Worm (Caenorhabditis elegans): ENCODE measurements around the gene F28C6.10.

ce11 chrII:8621883-8622282 is 14.1 kb downstream of the F28C6.10 start, which contains the start of gene T22C8.3:
- TF ChIP-seq B0310.2 (tag; optimal IDR thresholded peaks at IDR 0.05), result no peak
- no peak for TF ChIP-seq flt-1 (GFP tag; IDR thresholded peaks at IDR 0.05)
- TF ChIP-seq scrt-1 (GFP tag; IDR thresholded peaks at IDR 0.05), result no peak
- no peak for TF ChIP-seq ceh-36 (tag; optimal IDR thresholded peaks at IDR 0.05)
- TF ChIP-seq ama-1 (optimal IDR thresholded peaks at IDR 0.05), result no peak
- TF ChIP-seq hnd-1 (tag; optimal IDR thresholded peaks at IDR 0.05), result no peak
- TF ChIP-seq pes-1 (GFP tag; IDR thresholded peaks at IDR 0.05), result no peak
- TF ChIP-seq aly-1 (tag; optimal IDR thresholded peaks at IDR 0.05), result no peak
- TF ChIP-seq hmbx-1 (tag; optimal IDR thresholded peaks at IDR 0.05), result no peak
- TF ChIP-seq sea-1 (GFP tag; conservative IDR thresholded peaks at IDR 0.05), result no peak
- no peak for TF ChIP-seq tbx-37 (GFP tag; conservative IDR thresholded peaks at IDR 0.05)
- TF ChIP-seq F13C5.2 (tag; optimal IDR thresholded peaks at IDR 0.05), result no peak
- no peak for TF ChIP-seq tbx-11 (GFP tag; IDR thresholded peaks at IDR 0.05)

Measured in whole organism, early embryonic.